Worm (Caenorhabditis elegans) whole organism, L2 larva: ENCODE data around the gene C02B8.6.
A peak's percentile ranks its signal among the peaks of the same experiment; 100 is the strongest.

Experiments
- C34F6.9 ChIP-seq: fragments of 150-350 bp; optimal IDR thresholded peaks from 2 replicates; lab custom pipeline; 2014; ENCODE audit warnings: missing biosample characterization, missing genetic modification characterization
- F13H6.1 ChIP-seq: sonication (generic microtip); optimal IDR thresholded peaks from 2 replicates; lab custom pipeline; 2016; ENCODE audit warnings: missing genetic modification characterization, missing compliant biosample characterization
- R02D3.7 ChIP-seq: fragments of 150-350 bp; optimal IDR thresholded peaks from 2 replicates; lab custom pipeline; 2014; ENCODE audit warnings: missing biosample characterization, missing genetic modification characterization
- Y55F3AM.14 ChIP-seq: fragments of 200-800 bp; sonication (Bioruptor generic); optimal IDR thresholded peaks from 2 replicates; lab custom pipeline; 2018; ENCODE audit warnings: mild to moderate bottlenecking, missing genetic modification characterization, missing compliant biosample characterization
- ZK546.5 ChIP-seq: sonication (generic microtip); optimal IDR thresholded peaks from 2 replicates; lab custom pipeline; 2017; ENCODE audit warnings: missing biosample characterization, missing genetic modification characterization
- ama-1 ChIP-seq: fragments of 150-350 bp; optimal IDR thresholded peaks from 2 replicates; lab custom pipeline; 2018; ENCODE audit warnings: inconsistent platforms
- blmp-1 ChIP-seq: sonication (generic microtip); optimal IDR thresholded peaks from 2 replicates; lab custom pipeline; 2017; ENCODE audit warnings: missing genetic modification characterization, mild to moderate bottlenecking, missing compliant biosample characterization, antibody characterized with exemption, moderate library complexity; ENCODE audit not compliant: insufficient read depth
- ceh-16 ChIP-seq: fragments of 150-350 bp; optimal IDR thresholded peaks from 2 replicates; lab custom pipeline; 2014; ENCODE audit warnings: missing biosample characterization, missing genetic modification characterization
- crh-2 ChIP-seq: sonication (generic microtip); optimal IDR thresholded peaks from 2 replicates; lab custom pipeline; 2017; ENCODE audit warnings: missing biosample characterization, missing genetic modification characterization
- egl-27 ChIP-seq: sonication (generic microtip); optimal IDR thresholded peaks from 3 replicates; lab custom pipeline; 2017; ENCODE audit warnings: missing biosample characterization, missing genetic modification reagents, missing genetic modification characterization
- elt-3 ChIP-seq: sonication (generic microtip); optimal IDR thresholded peaks from 2 replicates; lab custom pipeline; 2017; ENCODE audit warnings: missing biosample characterization, missing genetic modification characterization
- fos-1 ChIP-seq: fragments of 150-350 bp; optimal IDR thresholded peaks from 2 replicates; lab custom pipeline; 2014; ENCODE audit warnings: missing biosample characterization, missing genetic modification characterization
- gmeb-1 ChIP-seq: fragments of 150-350 bp; optimal IDR thresholded peaks from 2 replicates; lab custom pipeline; 2014; ENCODE audit warnings: missing biosample characterization, missing genetic modification characterization
- lin-11 ChIP-seq: fragments of 150-350 bp; sonication (generic microtip); optimal IDR thresholded peaks from 2 replicates; lab custom pipeline; 2014; ENCODE audit warnings: missing biosample characterization, missing genetic modification characterization, inconsistent platforms, mixed read lengths
- lsy-2 ChIP-seq, 2 experiments: fragments of 150-350 bp in 1 of 2; sonication (generic microtip) in 1 of 2; optimal IDR thresholded peaks; 2 replicates each; lab custom pipeline; 2014 to 2017; ENCODE audit warnings: missing biosample characterization in 2 of 2, missing genetic modification characterization in 2 of 2
- mdl-1 ChIP-seq, 2 experiments: fragments of 150-350 bp in 1 of 2; sonication (generic microtip) in 1 of 2; optimal IDR thresholded peaks; 2 replicates each; lab custom pipeline; 2017; ENCODE audit warnings: missing biosample characterization in 2 of 2, missing genetic modification characterization in 2 of 2
- nhr-11 ChIP-seq: fragments of 150-350 bp; optimal IDR thresholded peaks from 2 replicates; lab custom pipeline; 2014; ENCODE audit warnings: missing biosample characterization, missing genetic modification characterization
- nhr-12 ChIP-seq: fragments of 150-350 bp; optimal IDR thresholded peaks from 2 replicates; lab custom pipeline; 2014; ENCODE audit warnings: missing biosample characterization, missing genetic modification characterization
- nhr-129 ChIP-seq: fragments of 150-350 bp; optimal IDR thresholded peaks from 2 replicates; lab custom pipeline; 2014; ENCODE audit warnings: missing biosample characterization, missing genetic modification characterization
- nhr-21 ChIP-seq: fragments of 150-350 bp; optimal IDR thresholded peaks from 2 replicates; lab custom pipeline; 2014; ENCODE audit warnings: missing biosample characterization, missing genetic modification characterization
- nhr-25 ChIP-seq: fragments of 150-350 bp; sonication (generic microtip); optimal IDR thresholded peaks from 3 replicates; lab custom pipeline; 2014; ENCODE audit warnings: missing biosample characterization, missing genetic modification characterization
- nhr-6 ChIP-seq: fragments of 150-350 bp; optimal IDR thresholded peaks from 2 replicates; lab custom pipeline; 2014; ENCODE audit warnings: missing biosample characterization, missing genetic modification characterization
- sem-4 ChIP-seq: fragments of 150-350 bp; optimal IDR thresholded peaks from 2 replicates; lab custom pipeline; 2014; ENCODE audit warnings: missing biosample characterization, missing genetic modification reagents, missing genetic modification characterization
- skn-1 ChIP-seq: sonication (generic microtip); optimal IDR thresholded peaks from 2 replicates; lab custom pipeline; 2017; ENCODE audit warnings: missing biosample characterization, missing genetic modification characterization
- sma-3 ChIP-seq: sonication (generic microtip); optimal IDR thresholded peaks from 2 replicates; lab custom pipeline; 2016; ENCODE audit warnings: missing genetic modification reagents, missing genetic modification characterization, missing compliant biosample characterization
- sma-9 ChIP-seq, 2 experiments: fragments of 150-350 bp in 1 of 2; sonication (generic microtip) in 1 of 2; optimal IDR thresholded peaks; 2 replicates each; lab custom pipeline; 2014 to 2016; ENCODE audit warnings: missing genetic modification characterization in 2 of 2, mild to moderate bottlenecking in 1 of 2, missing biosample characterization in 1 of 2, missing compliant biosample characterization in 1 of 2, missing genetic modification reagents in 1 of 2, moderate library complexity in 1 of 2
- snpc-4 ChIP-seq: fragments of 150-350 bp; optimal IDR thresholded peaks from 2 replicates; lab custom pipeline; 2014; ENCODE audit warnings: missing biosample characterization, missing genetic modification characterization
- unc-62 ChIP-seq: fragments of 150-350 bp; optimal IDR thresholded peaks from 2 replicates; lab custom pipeline; 2014; ENCODE audit warnings: missing biosample characterization, missing genetic modification reagents, missing genetic modification characterization
- ztf-4 ChIP-seq: fragments of 150-350 bp; optimal IDR thresholded peaks from 2 replicates; lab custom pipeline; 2014; ENCODE audit warnings: missing biosample characterization, missing genetic modification characterization

The C02B8.6 gene

ce11 chrX:8083919-8084318 is 52.2 kb downstream of the C02B8.6 start, which contains the start of gene K07E3.4:
TSS of gene K07E3.4 (minus strand) at chrX:8084018.
- TF ChIP-seq nhr-6 (tag; lab: Kevin White, UChicago) (peak; percentile 55), nhr-25 (tag; lab: Kevin White, UChicago) (peak; percentile 90), blmp-1 (peak; percentile 78), lsy-2 (tag; optimal IDR thresholded peaks at IDR 0.05; lab: Kevin White, UChicago) (peak in 1 of 2 experiments; percentile 37), lin-11 (tag; lab: Kevin White, UChicago) (peak; percentile 5), mdl-1 (tag; optimal IDR thresholded peaks at IDR 0.05; lab: Kevin White, UChicago) (peak; percentile 59 to 90), Y55F3AM.14 (peak; percentile 12), nhr-129 (tag; lab: Kevin White, UChicago) (peak; percentile 70), sem-4 (tag; lab: Kevin White, UChicago) (no peak), egl-27 (tag; lab: Kevin White, UChicago) (no peak), ceh-16 (tag; lab: Kevin White, UChicago) (peak; percentile 74), F13H6.1 (peak; percentile 59), nhr-21 (peak; percentile 78), ama-1 (lab: Kevin White, UChicago) (peak; percentile 40), C34F6.9 (peak; percentile 13), ZK546.5 (tag; lab: Kevin White, UChicago) (no peak), fos-1 (tag; lab: Kevin White, UChicago) (peak; percentile 75), sma-3 (GFP tag; lab: Kevin White, UChicago) (peak; percentile 92), elt-3 (tag; lab: Kevin White, UChicago) (no peak), snpc-4 (tag; lab: Kevin White, UChicago) (no peak), gmeb-1 (tag; lab: Kevin White, UChicago) (peak; percentile 65), sma-9 (GFP tag; optimal IDR thresholded peaks at IDR 0.05; lab: Kevin White, UChicago) (peak; percentile 90), sma-9 (tag; optimal IDR thresholded peaks at IDR 0.05; lab: Kevin White, UChicago) (no peak), crh-2 (tag; lab: Kevin White, UChicago) (peak; percentile 75), R02D3.7 (tag; lab: Kevin White, UChicago) (no peak)
- TF ChIP-seq, all 48 proteins: peak for 18

- no peak for TF ChIP-seq blmp-1
- no peak for TF ChIP-seq skn-1 (tag; lab: Kevin White, UChicago)
- TF ChIP-seq fos-1 (tag; lab: Kevin White, UChicago) = no peak
- TF ChIP-seq lin-11 (tag; lab: Kevin White, UChicago) = no peak
- TF ChIP-seq mdl-1 (tag; optimal IDR thresholded peaks at IDR 0.05; lab: Kevin White, UChicago) = no peak
- TF ChIP-seq ztf-4 (tag; lab: Kevin White, UChicago) = no peak
- no peak for TF ChIP-seq nhr-12 (tag; lab: Kevin White, UChicago)
- no peak for TF ChIP-seq nhr-11
- no peak for TF ChIP-seq unc-62
Measured at ce11 chrX:8083330-8083729, 52.8 kb downstream of the C02B8.6 start.
